Fruit fly (Drosophila melanogaster) whole organism, embryonic: ENCODE data around the gene Neurl4.

Experiments
- Adf1 ChIP-seq: fragments of 200-800 bp; sonication (Bioruptor generic); IDR thresholded peaks from 2 replicates; pipeline ENCODE4 v1.3.6; 2022; ENCODE audit warnings: missing biosample characterization, missing genetic modification characterization
- CG11456 ChIP-seq: fragments of 200-800 bp; sonication (Bioruptor generic); IDR thresholded peaks from 3 replicates; pipeline ENCODE4 v1.3.6; 2022; ENCODE audit warnings: missing biosample characterization, missing genetic modification characterization
- CG11723 ChIP-seq: fragments of 200-800 bp; sonication (Bioruptor generic); optimal IDR thresholded peaks from 2 replicates; lab custom pipeline; 2017; ENCODE audit warnings: missing biosample characterization, mild to moderate bottlenecking, missing genetic modification characterization
- CG12071 ChIP-seq: fragments of 200-800 bp; sonication (Bioruptor generic); optimal IDR thresholded peaks from 3 replicates; lab custom pipeline; 2018; ENCODE audit warnings: missing biosample characterization, mild to moderate bottlenecking, missing genetic modification characterization
- CG13123 ChIP-seq: fragments of 200-800 bp; sonication (Bioruptor generic); optimal IDR thresholded peaks from 2 replicates; lab custom pipeline; 2016; ENCODE audit warnings: missing biosample characterization, missing genetic modification characterization
- CG13287 ChIP-seq: fragments of 200-800 bp; sonication (Bioruptor generic); IDR thresholded peaks from 2 replicates; pipeline ENCODE4 v1.3.6; 2022; ENCODE audit warnings: missing biosample characterization, missing genetic modification characterization; ENCODE audit not compliant: partially characterized antibody
- CG14667 ChIP-seq: fragments of 200-800 bp; sonication (Bioruptor generic); IDR thresholded peaks from 2 replicates; pipeline ENCODE4 v1.3.6; 2022; ENCODE audit warnings: missing biosample characterization, missing genetic modification characterization
- CG15269 ChIP-seq: fragments of 200-800 bp; sonication (Bioruptor generic); optimal IDR thresholded peaks from 2 replicates; lab custom pipeline; 2018; ENCODE audit warnings: missing biosample characterization, mild to moderate bottlenecking, missing genetic modification characterization, moderate library complexity
- CG16813 ChIP-seq: fragments of 200-800 bp; sonication (Bioruptor generic); IDR thresholded peaks from 3 replicates; pipeline ENCODE4 v1.3.6; 2022; ENCODE audit warnings: missing biosample characterization, missing genetic modification characterization; ENCODE audit not compliant: partially characterized antibody
- CG16815 ChIP-seq: fragments of 200-800 bp; sonication (Bioruptor generic); optimal IDR thresholded peaks from 3 replicates; lab custom pipeline; 2017; ENCODE audit warnings: missing biosample characterization, mild to moderate bottlenecking, missing genetic modification characterization
- CG18599 ChIP-seq: fragments of 200-800 bp; sonication (Bioruptor generic); optimal IDR thresholded peaks from 3 replicates; lab custom pipeline; 2017; ENCODE audit warnings: missing biosample characterization, missing genetic modification characterization, mild to moderate bottlenecking, moderate library complexity, missing genetic modification reagents
- CG3065 ChIP-seq: fragments of 200-800 bp; sonication (Bioruptor generic); optimal IDR thresholded peaks from 2 replicates; lab custom pipeline; 2016; ENCODE audit warnings: missing biosample characterization, missing genetic modification characterization
- CG3995 ChIP-seq: fragments of 200-800 bp; sonication (Bioruptor generic); optimal IDR thresholded peaks from 3 replicates; lab custom pipeline; 2016; ENCODE audit warnings: missing biosample characterization, missing genetic modification characterization
- CG4282 ChIP-seq: fragments of 200-800 bp; sonication (Bioruptor generic); optimal IDR thresholded peaks from 2 replicates; lab custom pipeline; 2016; ENCODE audit warnings: missing biosample characterization, missing genetic modification characterization
- CG6689 ChIP-seq: fragments of 200-800 bp; sonication (Bioruptor generic); IDR thresholded peaks from 2 replicates; pipeline ENCODE4 v1.3.6; 2022; ENCODE audit warnings: missing biosample characterization, missing genetic modification characterization
- CG7928 ChIP-seq: fragments of 200-800 bp; sonication (Bioruptor generic); optimal IDR thresholded peaks from 2 replicates; lab custom pipeline; 2017; ENCODE audit warnings: missing biosample characterization, mild to moderate bottlenecking, missing genetic modification characterization
- CG9215 ChIP-seq: fragments of 200-800 bp; sonication (Bioruptor generic); IDR thresholded peaks from 2 replicates; pipeline ENCODE4 v1.3.6; 2022; ENCODE audit warnings: missing biosample characterization, missing genetic modification characterization
- D19B ChIP-seq: fragments of 200-800 bp; sonication (Bioruptor generic); optimal IDR thresholded peaks from 2 replicates; lab custom pipeline; 2017; ENCODE audit warnings: missing biosample characterization, mild to moderate bottlenecking, missing genetic modification characterization
- E2f2 ChIP-seq: fragments of 200-800 bp; sonication (Bioruptor generic); IDR thresholded peaks from 2 replicates; pipeline ENCODE4 v1.3.6; 2022; ENCODE audit warnings: missing biosample characterization, missing genetic modification characterization
- Fer3 ChIP-seq: fragments of 200-800 bp; sonication (Bioruptor generic); optimal IDR thresholded peaks from 2 replicates; lab custom pipeline; 2018; ENCODE audit warnings: missing biosample characterization, mild to moderate bottlenecking, missing genetic modification characterization, moderate library complexity
- HmgZ ChIP-seq: fragments of 200-800 bp; sonication (Bioruptor generic); optimal IDR thresholded peaks from 2 replicates; lab custom pipeline; 2018; ENCODE audit warnings: missing biosample characterization, mild to moderate bottlenecking, missing genetic modification characterization
- Oaz ChIP-seq: fragments of 200-800 bp; sonication (Bioruptor generic); IDR thresholded peaks from 2 replicates; pipeline ENCODE4 v1.3.6; 2022; ENCODE audit warnings: missing biosample characterization, missing genetic modification characterization
- Pdp1 ChIP-seq, 2 experiments: fragments of 200-800 bp; sonication (Bioruptor generic); optimal IDR thresholded peaks; 3 replicates each; lab custom pipeline; 2016; ENCODE audit warnings: missing biosample characterization in 2 of 2, missing genetic modification characterization in 2 of 2, mild to moderate bottlenecking in 1 of 2, moderate library complexity in 1 of 2
- Sry-δ ChIP-seq: fragments of 200-800 bp; sonication (Bioruptor generic); optimal IDR thresholded peaks from 2 replicates; lab custom pipeline; 2016; ENCODE audit warnings: missing biosample characterization, missing genetic modification characterization
- en ChIP-seq: fragments of 200-800 bp; sonication (Bioruptor generic); optimal IDR thresholded peaks from 2 replicates; lab custom pipeline; 2016; ENCODE audit warnings: missing biosample characterization, missing genetic modification characterization
- eyg ChIP-seq: fragments of 200-800 bp; sonication (Bioruptor generic); optimal IDR thresholded peaks from 3 replicates; lab custom pipeline; 2016; ENCODE audit warnings: missing biosample characterization, missing genetic modification characterization
- fd96Cb ChIP-seq: fragments of 200-800 bp; sonication (Bioruptor generic); optimal IDR thresholded peaks from 2 replicates; lab custom pipeline; 2018; ENCODE audit warnings: missing biosample characterization, mild to moderate bottlenecking, missing genetic modification characterization, moderate library complexity
- gem ChIP-seq: fragments of 200-800 bp; sonication (Bioruptor generic); optimal IDR thresholded peaks from 2 replicates; lab custom pipeline; 2019; ENCODE audit warnings: missing biosample characterization, mild to moderate bottlenecking, missing genetic modification characterization, moderate library complexity
- gfzf ChIP-seq: fragments of 200-800 bp; sonication (Bioruptor generic); optimal IDR thresholded peaks from 2 replicates; lab custom pipeline; 2016; ENCODE audit warnings: missing biosample characterization, mild to moderate bottlenecking, missing genetic modification characterization, moderate library complexity
- ham ChIP-seq: fragments of 200-800 bp; sonication (Bioruptor generic); IDR thresholded peaks from 2 replicates; pipeline ENCODE4 v1.3.6; 2022; ENCODE audit warnings: missing biosample characterization, missing genetic modification characterization
- hbn ChIP-seq: fragments of 200-800 bp; sonication (Bioruptor generic); IDR thresholded peaks from 2 replicates; pipeline ENCODE4 v1.3.6; 2022; ENCODE audit warnings: missing biosample characterization, missing genetic modification characterization; ENCODE audit not compliant: partially characterized antibody
- jing ChIP-seq: fragments of 200-800 bp; sonication (Bioruptor generic); optimal IDR thresholded peaks from 2 replicates; lab custom pipeline; 2018; ENCODE audit warnings: missing biosample characterization, mild to moderate bottlenecking, missing genetic modification characterization
- kay ChIP-seq: fragments of 200-800 bp; sonication (Bioruptor generic); optimal IDR thresholded peaks from 2 replicates; lab custom pipeline; 2016; ENCODE audit warnings: missing biosample characterization, missing genetic modification characterization
- nau ChIP-seq: fragments of 200-800 bp; sonication (Bioruptor generic); optimal IDR thresholded peaks from 3 replicates; lab custom pipeline; 2017; ENCODE audit warnings: missing biosample characterization, mild to moderate bottlenecking, missing genetic modification characterization, missing genetic modification reagents
- peb ChIP-seq: fragments of 200-800 bp; sonication (Bioruptor generic); IDR thresholded peaks from 2 replicates; pipeline ENCODE4 v1.3.6; 2022; ENCODE audit warnings: missing biosample characterization, missing genetic modification characterization
- prd ChIP-seq, 3 experiments: fragments of >200 bp in 2 of 3; fragments of 200-800 bp in 1 of 3; sonication (Bioruptor generic) in 1 of 3; optimal IDR thresholded peaks in 2 of 3; IDR thresholded peaks in 1 of 3; 2 replicates in 2 of 3; 3 replicates in 1 of 3; pipeline versions ENCODE4 v1.3.6 to Lab custom; 2017 to 2022; ENCODE audit warnings: missing biosample characterization in 1 of 3, missing genetic modification characterization in 1 of 3
- row ChIP-seq: fragments of 200-800 bp; sonication (Bioruptor generic); IDR thresholded peaks from 3 replicates; pipeline ENCODE4 v1.3.6; 2022; ENCODE audit warnings: missing biosample characterization, missing genetic modification characterization
- schlank ChIP-seq: fragments of 200-800 bp; sonication (Bioruptor generic); optimal IDR thresholded peaks from 2 replicates; lab custom pipeline; 2018; ENCODE audit warnings: missing biosample characterization, mild to moderate bottlenecking, missing genetic modification characterization
- slbo ChIP-seq: fragments of 200-800 bp; sonication (Bioruptor generic); IDR thresholded peaks from 2 replicates; pipeline ENCODE4 v1.3.6; 2022; ENCODE audit warnings: missing biosample characterization, missing genetic modification characterization
- ssp ChIP-seq: fragments of 200-800 bp; sonication (Bioruptor generic); IDR thresholded peaks from 2 replicates; pipeline ENCODE4 v1.3.6; 2022; ENCODE audit warnings: missing biosample characterization, missing genetic modification characterization
- stwl ChIP-seq: fragments of 200-800 bp; sonication (Bioruptor generic); optimal IDR thresholded peaks from 3 replicates; lab custom pipeline; 2018; ENCODE audit warnings: missing biosample characterization, mild to moderate bottlenecking, missing genetic modification characterization, moderate library complexity
- tap ChIP-seq: fragments of 200-800 bp; optimal IDR thresholded peaks from 3 replicates; lab custom pipeline; 2019; ENCODE audit warnings: missing biosample characterization, mild to moderate bottlenecking, missing genetic modification characterization, moderate library complexity
- tgo ChIP-seq: fragments of 200-800 bp; sonication (Bioruptor generic); IDR thresholded peaks from 3 replicates; pipeline ENCODE4 v1.3.6; 2022; ENCODE audit warnings: missing biosample characterization, missing genetic modification characterization
- tx ChIP-seq: fragments of 200-800 bp; sonication (Bioruptor generic); optimal IDR thresholded peaks from 2 replicates; lab custom pipeline; 2016; ENCODE audit warnings: missing biosample characterization, missing genetic modification characterization
- vnd ChIP-seq: fragments of 200-800 bp; sonication (Bioruptor generic); IDR thresholded peaks from 3 replicates; pipeline ENCODE4 v1.3.6; 2022; ENCODE audit warnings: missing biosample characterization, missing genetic modification characterization; ENCODE audit not compliant: partially characterized antibody
- wor ChIP-seq: fragments of 200-800 bp; sonication (Bioruptor generic); IDR thresholded peaks from 2 replicates; pipeline ENCODE4 v1.3.6; 2022; ENCODE audit warnings: missing biosample characterization, missing genetic modification characterization
- zen ChIP-seq: fragments of 200-800 bp; sonication (Bioruptor generic); optimal IDR thresholded peaks from 3 replicates; lab custom pipeline; 2018; ENCODE audit warnings: missing biosample characterization, mild to moderate bottlenecking, missing genetic modification characterization, moderate library complexity

Gene Neurl4

dm6 chr3L:14031171-14032126 is 18.2 kb downstream of the Neurl4 start, which contains the start of the genes CG6650 and endos (continued):
- TF ChIP-seq prd (optimal IDR thresholded peaks at IDR 0.05; lab: Kevin White, UChicago) (no peak), prd (GFP tag; IDR thresholded peaks at IDR 0.05; lab: Robert Waterston, UW) (peak; percentile 44; the same call in 1 of the 3 replicates), CG16815 (GFP tag; lab: Kevin White, UChicago) (no peak), gfzf (GFP tag; lab: Kevin White, UChicago) (peak; percentile 56), D19B (GFP tag; lab: Kevin White, UChicago) (no peak), ssp (GFP tag; lab: Robert Waterston, UW) (0 out of 2 replicates have a peak, but pooled peaks have one; percentile 24), CG18599 (peak; percentile 56), vnd (peak; percentile 73), Fer3 (tag; lab: Kevin White, UChicago) (peak; percentile 3), stwl (tag; lab: Kevin White, UChicago) (peak; percentile 74), hbn (peak; percentile 59), tx (GFP tag; lab: Kevin White, UChicago) (no peak), CG15269 (tag; lab: Kevin White, UChicago) (peak; percentile 42), nau (no peak), Pdp1 (GFP tag; optimal IDR thresholded peaks at IDR 0.05; lab: Kevin White, UChicago) (peak in 1 of 2 experiments; percentile 49), CG12071 (GFP tag; lab: Kevin White, UChicago) (no peak), CG14667 (GFP tag; lab: Robert Waterston, UW) (no peak), CG4282 (GFP tag; lab: Kevin White, UChicago) (no peak), en (GFP tag; lab: Kevin White, UChicago) (no peak), gem (tag; lab: Kevin White, UChicago) (peak; percentile 53), Oaz (GFP tag; lab: Robert Waterston, UW) (no peak), fd96Cb (tag; lab: Kevin White, UChicago) (no peak), row (peak; percentile 70), CG3995 (GFP tag; lab: Kevin White, UChicago) (peak; percentile 29), slbo (peak; percentile 56; the same call in 1 of the 2 replicates), CG3065 (GFP tag; lab: Kevin White, UChicago) (no peak), peb (GFP tag; lab: Robert Waterston, UW) (no peak), CG7928 (GFP tag; lab: Kevin White, UChicago) (peak; percentile 68), tgo (GFP tag; lab: Robert Waterston, UW) (no peak), Sry-δ (GFP tag; lab: Kevin White, UChicago) (peak; percentile 85), CG6689 (GFP tag; lab: Robert Waterston, UW) (0 out of 2 replicates have a peak, but pooled peaks have one; percentile 17), CG11456 (GFP tag; lab: Robert Waterston, UW) (peak; percentile 39; the same call in 1 of the 3 replicates), ham (GFP tag; lab: Robert Waterston, UW) (no peak), zen (tag; lab: Kevin White, UChicago) (peak; percentile 33), kay (GFP tag; lab: Kevin White, UChicago) (peak; percentile 16), E2f2 (GFP tag; lab: Robert Waterston, UW) (peak; percentile 53; the same call in 1 of the 2 replicates), tap (no peak), HmgZ (tag; lab: Kevin White, UChicago) (peak; percentile 5), CG9215 (no peak), CG16813 (GFP tag; lab: Robert Waterston, UW) (peak; percentile 78), CG13287 (GFP tag; lab: Robert Waterston, UW) (peak; percentile 78), CG13123 (GFP tag; lab: Kevin White, UChicago) (no peak), wor (GFP tag; lab: Robert Waterston, UW) (no peak), eyg (GFP tag; lab: Kevin White, UChicago) (no peak), schlank (tag; lab: Kevin White, UChicago) (no peak), CG11723 (GFP tag; lab: Kevin White, UChicago) (no peak), jing (no peak), Adf1 (GFP tag; lab: Robert Waterston, UW) (no peak)
